Worm (Caenorhabditis elegans): ENCODE data around the gene str-264.

- TF ChIP-seq die-1 (tag; optimal IDR thresholded peaks at IDR 0.05) (peak; percentile 48), let-526 (GFP tag; IDR thresholded peaks at IDR 0.05) (no peak), hlh-12 (tag; optimal IDR thresholded peaks at IDR 0.05) (no peak), hmg-1.2 (GFP tag; IDR thresholded peaks at IDR 0.05) (peak; percentile 49), K11D2.4 (GFP tag; IDR thresholded peaks at IDR 0.05) (no peak), snpc-4 (GFP tag; optimal IDR thresholded peaks at IDR 0.05) (no peak), snpc-4 (tag; optimal IDR thresholded peaks at IDR 0.05) (no peak), F49E8.2 (tag; optimal IDR thresholded peaks at IDR 0.05; ENCODE audit: insufficient read depth) (no peak), ceh-40 (GFP tag; IDR thresholded peaks at IDR 0.05) (no peak), lin-35 (GFP tag; optimal IDR thresholded peaks at IDR 0.05) (no peak), F55B11.4 (tag; optimal IDR thresholded peaks at IDR 0.05; ENCODE audit: borderline replicate concordance, insufficient read depth) (no peak)
Measured at ce11 chrV:15454322-15454721, 38.1 kb downstream of the str-264 start.

Measured in whole organism, young adult.